Worm (Caenorhabditis elegans): ENCODE data around the gene srw-73.

Gene srw-73

DNA sequence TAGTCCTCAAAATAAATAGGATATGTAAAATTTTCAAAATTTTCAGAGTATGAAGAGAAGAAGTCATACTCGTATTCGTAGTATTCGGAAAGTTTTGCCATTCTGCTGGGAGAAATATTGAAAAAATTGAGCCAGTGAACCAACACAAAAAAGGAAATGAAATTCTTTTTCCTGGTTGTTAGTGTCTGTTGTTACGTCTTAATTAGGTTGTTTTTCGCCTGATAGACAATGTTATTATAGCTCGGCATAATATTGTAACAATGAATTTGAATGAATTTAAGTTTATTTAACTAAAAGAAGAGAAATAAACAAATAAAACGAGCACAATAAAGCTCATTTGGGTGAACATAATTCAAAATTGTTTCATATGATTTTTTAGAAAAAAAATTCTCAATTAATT, at the start of gene srw-73:
srw-73 (minus strand) TSS at position 101 of the 400 bp plus-strand sequence.
- no peak for TF ChIP-seq ceh-36 (tag; optimal IDR thresholded peaks at IDR 0.05)
- TF ChIP-seq tbx-11 (GFP tag; IDR thresholded peaks at IDR 0.05) = no peak
- TF ChIP-seq hmbx-1 (tag; optimal IDR thresholded peaks at IDR 0.05) = no peak
- no peak for TF ChIP-seq tbx-37 (GFP tag; conservative IDR thresholded peaks at IDR 0.05)
- TF ChIP-seq ceh-13 (GFP tag; optimal IDR thresholded peaks at IDR 0.05) = no peak
- no peak for TF ChIP-seq ets-7 (tag; optimal IDR thresholded peaks at IDR 0.05)
- TF ChIP-seq flt-1 (GFP tag; IDR thresholded peaks at IDR 0.05) = no peak
- TF ChIP-seq hmg-4 (GFP tag; optimal IDR thresholded peaks at IDR 0.05) = no peak
- no peak for TF ChIP-seq scrt-1 (GFP tag; IDR thresholded peaks at IDR 0.05)
- TF ChIP-seq pes-1 (GFP tag; IDR thresholded peaks at IDR 0.05) = no peak
- TF ChIP-seq tra-4 (tag; optimal IDR thresholded peaks at IDR 0.05) = no peak
- no peak for TF ChIP-seq aly-1 (tag; optimal IDR thresholded peaks at IDR 0.05)
- TF ChIP-seq B0310.2 (tag; optimal IDR thresholded peaks at IDR 0.05) = no peak
- no peak for TF ChIP-seq ama-1 (optimal IDR thresholded peaks at IDR 0.05)
- no peak for TF ChIP-seq sea-1 (GFP tag; conservative IDR thresholded peaks at IDR 0.05)
- TF ChIP-seq hnd-1 (tag; optimal IDR thresholded peaks at IDR 0.05) = no peak
- TF ChIP-seq F13C5.2 (tag; optimal IDR thresholded peaks at IDR 0.05) = no peak

DNA sequence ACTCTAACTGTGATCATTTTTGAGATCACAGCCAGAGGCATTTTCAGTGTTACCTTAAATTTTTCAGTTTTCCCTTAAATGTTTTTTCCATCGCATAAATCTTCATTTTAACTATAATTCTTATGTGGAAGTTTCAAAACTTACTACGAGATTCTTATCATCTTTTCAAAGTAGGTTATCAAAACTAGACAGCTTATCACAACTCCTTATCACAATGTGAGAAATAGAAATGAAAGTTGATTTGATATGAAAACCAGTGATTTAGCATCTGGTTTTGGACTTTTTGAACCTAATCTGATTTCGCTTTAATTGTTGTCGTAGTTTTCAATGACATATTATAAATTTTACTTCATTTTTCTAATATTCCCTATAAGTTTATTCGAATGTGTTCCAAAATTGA, 47.6 kb upstream of the srw-73 start, which contains the start of gene mltn-11:
mltn-11 (plus strand) TSS at position 276 of the 400 bp plus-strand sequence.
- no peak for TF ChIP-seq aly-1 (tag; optimal IDR thresholded peaks at IDR 0.05)
- TF ChIP-seq ets-7 (tag; optimal IDR thresholded peaks at IDR 0.05) = no peak
- TF ChIP-seq ama-1 (optimal IDR thresholded peaks at IDR 0.05) = no peak
- TF ChIP-seq pes-1 (GFP tag; IDR thresholded peaks at IDR 0.05) = no peak
- TF ChIP-seq scrt-1 (GFP tag; IDR thresholded peaks at IDR 0.05) = no peak
- TF ChIP-seq ceh-13 (GFP tag; optimal IDR thresholded peaks at IDR 0.05) = no peak
- TF ChIP-seq hmbx-1 (tag; optimal IDR thresholded peaks at IDR 0.05) = no peak
- no peak for TF ChIP-seq B0310.2 (tag; optimal IDR thresholded peaks at IDR 0.05)
- no peak for TF ChIP-seq tbx-37 (GFP tag; conservative IDR thresholded peaks at IDR 0.05)
- no peak for TF ChIP-seq sea-1 (GFP tag; conservative IDR thresholded peaks at IDR 0.05)
- no peak for TF ChIP-seq ceh-36 (tag; optimal IDR thresholded peaks at IDR 0.05)
- TF ChIP-seq hnd-1 (tag; optimal IDR thresholded peaks at IDR 0.05) = no peak
- no peak for TF ChIP-seq F13C5.2 (tag; optimal IDR thresholded peaks at IDR 0.05)
- TF ChIP-seq flt-1 (GFP tag; IDR thresholded peaks at IDR 0.05) = no peak
- TF ChIP-seq hmg-4 (GFP tag; optimal IDR thresholded peaks at IDR 0.05) = no peak
- TF ChIP-seq tbx-11 (GFP tag; IDR thresholded peaks at IDR 0.05) = no peak
- TF ChIP-seq tra-4 (tag; optimal IDR thresholded peaks at IDR 0.05) = no peak

DNA sequence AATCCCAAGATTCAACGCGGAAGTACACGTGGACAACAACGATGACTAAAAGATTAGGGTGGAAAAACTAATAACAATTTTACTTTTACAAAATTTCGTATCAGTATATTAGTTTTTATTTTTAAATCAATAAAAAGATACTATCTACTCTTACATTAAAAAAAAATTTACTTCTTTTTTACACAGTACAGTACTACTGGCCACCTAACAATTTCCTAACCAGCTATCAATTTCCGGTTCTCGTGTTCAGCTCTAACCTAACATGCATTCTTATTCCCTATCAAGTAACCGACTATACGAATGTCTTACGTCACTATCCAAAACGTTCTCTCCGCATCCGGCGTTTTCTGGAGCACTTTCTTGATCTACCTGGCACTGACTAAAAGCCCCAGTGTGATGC, 41.3 kb upstream of the srw-73 start, which contains the start of gene srd-21:
srd-21 (plus strand) TSS at position 301 of the 400 bp plus-strand sequence.
- TF ChIP-seq tra-4 (tag; optimal IDR thresholded peaks at IDR 0.05) (no peak), hmg-4 (GFP tag; optimal IDR thresholded peaks at IDR 0.05) (no peak), B0310.2 (tag; optimal IDR thresholded peaks at IDR 0.05) (no peak), scrt-1 (GFP tag; IDR thresholded peaks at IDR 0.05) (no peak), ama-1 (optimal IDR thresholded peaks at IDR 0.05) (no peak)

DNA sequence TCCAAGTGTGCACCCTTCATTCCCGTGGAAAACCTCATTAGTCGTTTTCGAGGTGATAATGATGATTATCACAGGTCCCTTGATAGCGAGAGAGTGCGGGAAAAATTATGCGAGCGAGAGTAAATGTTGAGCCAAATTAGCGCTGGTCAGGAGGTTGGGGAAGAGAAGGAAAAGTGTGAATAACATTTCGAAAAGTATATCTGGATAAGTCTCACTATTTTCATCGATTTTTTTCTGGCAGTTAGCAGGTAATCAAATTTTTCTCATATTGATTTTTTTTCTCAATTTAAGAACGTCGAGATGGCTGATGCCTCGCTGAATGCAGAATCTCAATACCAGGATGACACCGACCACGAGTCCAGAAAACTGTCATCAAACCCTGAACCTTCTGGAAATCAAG, 40.7 kb upstream of the srw-73 start, which contains the start of gene W06G6.2:
W06G6.2 (plus strand) TSS at position 301 of the 400 bp plus-strand sequence.
- TF ChIP-seq pes-1 (GFP tag; IDR thresholded peaks at IDR 0.05) = no peak
- TF ChIP-seq flt-1 (GFP tag; IDR thresholded peaks at IDR 0.05) = no peak
- no peak for TF ChIP-seq aly-1 (tag; optimal IDR thresholded peaks at IDR 0.05)
- TF ChIP-seq ceh-36 (tag; optimal IDR thresholded peaks at IDR 0.05) = no peak
- no peak for TF ChIP-seq B0310.2 (tag; optimal IDR thresholded peaks at IDR 0.05)
- TF ChIP-seq tbx-11 (GFP tag; IDR thresholded peaks at IDR 0.05) = no peak
- TF ChIP-seq hmg-4 (GFP tag; optimal IDR thresholded peaks at IDR 0.05) = no peak
- no peak for TF ChIP-seq F13C5.2 (tag; optimal IDR thresholded peaks at IDR 0.05)
- TF ChIP-seq hmbx-1 (tag; optimal IDR thresholded peaks at IDR 0.05) = no peak
- TF ChIP-seq tbx-37 (GFP tag; conservative IDR thresholded peaks at IDR 0.05) = no peak

DNA sequence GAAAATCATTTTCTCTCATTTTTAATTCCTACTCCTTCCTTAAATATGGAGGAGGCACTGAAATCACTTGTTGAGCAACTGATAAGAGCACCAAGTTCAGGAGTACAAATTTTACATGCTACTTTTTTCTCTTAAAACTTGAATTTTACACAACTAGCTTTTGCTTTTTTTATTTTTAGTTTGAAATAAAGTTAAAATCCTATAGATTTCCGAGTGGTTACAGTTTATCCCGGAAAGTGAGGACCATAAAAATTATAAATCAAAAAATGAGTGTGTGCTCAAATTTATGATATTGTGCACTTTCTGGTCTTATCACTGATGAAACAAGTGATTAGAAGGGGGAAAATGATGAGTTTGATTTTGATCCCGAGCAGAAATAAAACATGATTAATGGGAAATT, 39.6 kb upstream of the srw-73 start, which contains the start of gene oac-53:
oac-53 (minus strand) TSS at position 9 of the 400 bp plus-strand sequence.
- no peak for TF ChIP-seq ceh-36 (tag; optimal IDR thresholded peaks at IDR 0.05)
- no peak for TF ChIP-seq flt-1 (GFP tag; IDR thresholded peaks at IDR 0.05)
- TF ChIP-seq hnd-1 (tag; optimal IDR thresholded peaks at IDR 0.05) = no peak
- TF ChIP-seq hmg-4 (GFP tag; optimal IDR thresholded peaks at IDR 0.05) = no peak
- TF ChIP-seq ceh-13 (GFP tag; optimal IDR thresholded peaks at IDR 0.05) = no peak
- no peak for TF ChIP-seq aly-1 (tag; optimal IDR thresholded peaks at IDR 0.05)
- TF ChIP-seq sea-1 (GFP tag; conservative IDR thresholded peaks at IDR 0.05) = no peak
- TF ChIP-seq tbx-37 (GFP tag; conservative IDR thresholded peaks at IDR 0.05) = no peak
- no peak for TF ChIP-seq scrt-1 (GFP tag; IDR thresholded peaks at IDR 0.05)
- TF ChIP-seq pes-1 (GFP tag; IDR thresholded peaks at IDR 0.05) = no peak
- TF ChIP-seq ama-1 (optimal IDR thresholded peaks at IDR 0.05) = no peak
- TF ChIP-seq hmbx-1 (tag; optimal IDR thresholded peaks at IDR 0.05) = no peak
- no peak for TF ChIP-seq B0310.2 (tag; optimal IDR thresholded peaks at IDR 0.05)
- TF ChIP-seq tbx-11 (GFP tag; IDR thresholded peaks at IDR 0.05) = no peak
- TF ChIP-seq ets-7 (tag; optimal IDR thresholded peaks at IDR 0.05) = no peak
- no peak for TF ChIP-seq F13C5.2 (tag; optimal IDR thresholded peaks at IDR 0.05)
- TF ChIP-seq tra-4 (tag; optimal IDR thresholded peaks at IDR 0.05) = no peak

DNA sequence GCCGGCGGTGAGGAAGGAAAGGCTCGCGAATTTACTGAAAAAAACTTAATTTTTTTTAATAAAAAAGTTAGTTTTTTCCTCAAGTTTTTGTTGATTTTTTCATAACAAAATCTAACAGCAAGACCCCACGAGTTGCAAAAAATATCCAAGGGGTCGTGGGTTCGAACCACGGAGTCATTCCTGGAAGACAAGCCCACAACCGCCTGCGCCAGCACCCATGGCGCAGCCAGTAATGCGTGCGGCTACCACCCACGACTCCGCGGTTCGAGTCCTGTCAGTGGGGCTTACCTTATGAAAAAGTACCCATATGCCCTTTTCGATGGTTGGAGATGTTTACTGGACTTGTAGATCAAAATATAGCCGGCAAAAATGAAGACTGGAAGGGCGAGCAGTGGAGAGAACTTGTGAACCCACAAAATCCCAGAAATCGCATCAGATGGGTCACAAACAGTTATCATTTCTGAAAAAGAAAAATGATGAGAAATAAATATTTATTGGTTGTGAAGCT, 34.5 kb upstream of the srw-73 start, which contains the start of gene Y70C5A.2:
Y70C5A.2 (minus strand) TSS at position 458 of the 508 bp plus-strand sequence.
- no peak for TF ChIP-seq tbx-11 (GFP tag; IDR thresholded peaks at IDR 0.05)
- TF ChIP-seq flt-1 (GFP tag; IDR thresholded peaks at IDR 0.05) = no peak
- TF ChIP-seq ets-7 (tag; optimal IDR thresholded peaks at IDR 0.05) = no peak
- no peak for TF ChIP-seq scrt-1 (GFP tag; IDR thresholded peaks at IDR 0.05)
- TF ChIP-seq hnd-1 (tag; optimal IDR thresholded peaks at IDR 0.05) = no peak
- no peak for TF ChIP-seq tra-4 (tag; optimal IDR thresholded peaks at IDR 0.05)
- TF ChIP-seq sea-1 (GFP tag; conservative IDR thresholded peaks at IDR 0.05) = no peak
- TF ChIP-seq hmbx-1 (tag; optimal IDR thresholded peaks at IDR 0.05) = no peak
- no peak for TF ChIP-seq ama-1 (optimal IDR thresholded peaks at IDR 0.05)
- no peak for TF ChIP-seq B0310.2 (tag; optimal IDR thresholded peaks at IDR 0.05)
- TF ChIP-seq ceh-13 (GFP tag; optimal IDR thresholded peaks at IDR 0.05) = no peak
- TF ChIP-seq hmg-4 (GFP tag; optimal IDR thresholded peaks at IDR 0.05) = no peak
- no peak for TF ChIP-seq ceh-36 (tag; optimal IDR thresholded peaks at IDR 0.05)
- TF ChIP-seq tbx-37 (GFP tag; conservative IDR thresholded peaks at IDR 0.05) = no peak
- TF ChIP-seq pes-1 (GFP tag; IDR thresholded peaks at IDR 0.05) = no peak
- TF ChIP-seq F13C5.2 (tag; optimal IDR thresholded peaks at IDR 0.05) = no peak
- no peak for TF ChIP-seq aly-1 (tag; optimal IDR thresholded peaks at IDR 0.05)

DNA sequence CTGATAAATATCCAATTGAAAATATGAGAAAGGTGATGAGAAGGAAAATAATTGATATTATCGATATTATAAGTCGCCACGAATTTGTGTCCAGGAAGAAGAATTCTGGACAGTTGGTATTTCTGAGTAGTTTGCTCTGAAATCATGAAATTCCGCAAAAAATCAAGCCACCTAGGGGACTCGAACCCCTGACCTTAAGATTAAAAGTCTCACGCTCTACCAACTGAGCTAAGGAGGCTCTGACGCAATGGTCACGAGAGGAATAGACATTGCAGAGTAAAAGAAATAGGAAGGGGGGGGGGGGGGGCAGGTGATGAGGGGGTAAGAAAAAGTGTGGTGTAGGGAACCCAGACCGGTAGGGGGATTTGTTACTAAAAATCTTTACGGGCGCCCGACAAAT, 33.6 kb upstream of the srw-73 start:
- TF ChIP-seq flt-1 (GFP tag; IDR thresholded peaks at IDR 0.05) = peak; percentile 79
- no peak for TF ChIP-seq hnd-1 (tag; optimal IDR thresholded peaks at IDR 0.05)
- TF ChIP-seq scrt-1 (GFP tag; IDR thresholded peaks at IDR 0.05) = 0 out of 2 replicates have a peak, but pooled peaks have one; percentile 58
- TF ChIP-seq hmg-4 (GFP tag; optimal IDR thresholded peaks at IDR 0.05) = no peak
- TF ChIP-seq ets-7 (tag; optimal IDR thresholded peaks at IDR 0.05) = no peak
- TF ChIP-seq F13C5.2 (tag; optimal IDR thresholded peaks at IDR 0.05) = peak; percentile 35
- TF ChIP-seq ceh-13 (GFP tag; optimal IDR thresholded peaks at IDR 0.05) = peak; percentile 51
- peak; percentile 75 for TF ChIP-seq tbx-11 (GFP tag; IDR thresholded peaks at IDR 0.05)
- peak; percentile 84 for TF ChIP-seq pes-1 (GFP tag; IDR thresholded peaks at IDR 0.05)
- TF ChIP-seq tbx-37 (GFP tag; conservative IDR thresholded peaks at IDR 0.05) = peak; percentile 56
- TF ChIP-seq sea-1 (GFP tag; conservative IDR thresholded peaks at IDR 0.05) = peak; percentile 65; the same call in 1 of the 2 replicates
- no peak for TF ChIP-seq hmbx-1 (tag; optimal IDR thresholded peaks at IDR 0.05)
- TF ChIP-seq B0310.2 (tag; optimal IDR thresholded peaks at IDR 0.05) = peak; percentile 8
- TF ChIP-seq aly-1 (tag; optimal IDR thresholded peaks at IDR 0.05) = peak; percentile 20
- no peak for TF ChIP-seq tra-4 (tag; optimal IDR thresholded peaks at IDR 0.05)
- TF ChIP-seq ceh-36 (tag; optimal IDR thresholded peaks at IDR 0.05) = peak; percentile 75
- no peak for TF ChIP-seq ama-1 (optimal IDR thresholded peaks at IDR 0.05)
